Fruit fly (Drosophila melanogaster): ENCODE data around the gene cmb.

cmb gene

dm6 chr3L:13497720-13498355 is 55.4 kb downstream of the cmb start:
- TF ChIP-seq CG8478 (optimal IDR thresholded peaks at IDR 0.05), result no peak

Data from S2 (cell line).